Fruit fly (Drosophila melanogaster): ENCODE measurements around the gene Pex1.

dm6 chr3L:14031171-14032126, 40.2 kb upstream of the Pex1 start, which contains the start of the genes CG6650 and endos:
- no peak for TF ChIP-seq D1 (tag; optimal IDR thresholded peaks at IDR 0.05)
- TF ChIP-seq CG4496 (GFP tag; IDR thresholded peaks at IDR 0.05), result peak; percentile 51; the same call in 1 of the 3 replicates
- no peak for TF ChIP-seq CG34367 (tag; optimal IDR thresholded peaks at IDR 0.05)
- TF ChIP-seq CG12605 (GFP tag; IDR thresholded peaks at IDR 0.05), result no peak
- 0 out of 2 replicates have a peak, but pooled peaks have one; percentile 5 for TF ChIP-seq Ets98B (GFP tag; IDR thresholded peaks at IDR 0.05)
- TF ChIP-seq fd96Ca (GFP tag; IDR thresholded peaks at IDR 0.05), result no peak

Data from whole organism, pupa.